Fruit fly (Drosophila melanogaster): ENCODE data around the gene Pect.

Pect gene

dm6 chr2L:13259643-13260042 is 56.1 kb downstream of the Pect start, which contains the start of gene CG31730:
CG31730 (minus strand) TSS chr2L:13259743.
- TF ChIP-seq Eip75B (GFP tag; optimal IDR thresholded peaks at IDR 0.05) (no peak), CG1621 (tag; optimal IDR thresholded peaks at IDR 0.05) (no peak), svp (GFP tag) (no peak), CG8319 (GFP tag; optimal IDR thresholded peaks at IDR 0.05) (no peak), eg (GFP tag; IDR thresholded peaks at IDR 0.05) (no peak), CG7368 (GFP tag; optimal IDR thresholded peaks at IDR 0.05) (no peak), salr (GFP tag; optimal IDR thresholded peaks at IDR 0.05) (no peak)
